Worm (Caenorhabditis elegans) whole organism, L2 larva: ENCODE results near the gene Y51H7C.13.

Experiments used
- ceh-82 ChIP-seq: fragments of 150-350 bp; optimal IDR thresholded peaks from 2 replicates; lab custom pipeline; 2014; ENCODE audit warnings: missing biosample characterization, missing genetic modification characterization
- egl-27 ChIP-seq: sonication (generic microtip); optimal IDR thresholded peaks from 3 replicates; lab custom pipeline; 2017; ENCODE audit warnings: missing biosample characterization, missing genetic modification reagents, missing genetic modification characterization
- mab-5 ChIP-seq: fragments of 150-350 bp; optimal IDR thresholded peaks from 2 replicates; lab custom pipeline; 2014; ENCODE audit warnings: missing biosample characterization, missing genetic modification characterization
- nhr-11 ChIP-seq: fragments of 150-350 bp; optimal IDR thresholded peaks from 2 replicates; lab custom pipeline; 2014; ENCODE audit warnings: missing biosample characterization, missing genetic modification characterization
- skn-1 ChIP-seq: sonication (generic microtip); optimal IDR thresholded peaks from 2 replicates; lab custom pipeline; 2017; ENCODE audit warnings: missing biosample characterization, missing genetic modification characterization

DNA sequence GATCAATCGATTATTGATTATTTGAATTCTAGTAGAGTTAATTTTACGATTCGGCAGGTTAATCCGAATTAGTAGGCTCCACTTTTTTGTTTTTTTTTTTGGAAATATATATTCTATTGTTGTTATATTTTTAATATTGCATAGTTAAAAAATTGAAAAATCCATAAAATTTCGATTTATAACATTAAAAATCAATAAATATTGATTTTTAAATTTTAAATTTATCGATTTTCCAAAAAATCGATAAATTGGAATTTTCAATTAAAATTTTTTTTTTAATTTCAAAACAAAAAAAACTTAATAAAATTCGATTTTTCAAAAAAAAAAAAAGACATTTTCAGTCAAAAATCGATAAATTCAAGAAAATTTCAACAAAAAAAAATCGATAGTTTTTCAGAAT, 46.4 kb downstream of the Y51H7C.13 start:
- TF ChIP-seq nhr-11 (tag; lab: Kevin White, UChicago), result no peak
- no peak for TF ChIP-seq ceh-82 (tag; lab: Kevin White, UChicago)
- no peak for TF ChIP-seq skn-1 (tag; lab: Kevin White, UChicago)
- no peak for TF ChIP-seq egl-27
- TF ChIP-seq mab-5 (tag; lab: Kevin White, UChicago), result no peak
